Worm (Caenorhabditis elegans) whole organism, L1 larva: ENCODE data around the gene glb-11.

Source experiments
- aha-1 ChIP-seq: fragments of 150-350 bp; optimal IDR thresholded peaks from 2 replicates; lab custom pipeline; 2014; ENCODE audit warnings: missing biosample characterization, missing genetic modification characterization
- ama-1 ChIP-seq: fragments of 150-350 bp; optimal IDR thresholded peaks from 2 replicates; lab custom pipeline; 2014
- dsc-1 ChIP-seq: sonication (generic microtip); optimal IDR thresholded peaks from 2 replicates; lab custom pipeline; 2016; ENCODE audit warnings: mild to moderate bottlenecking, missing genetic modification characterization, missing compliant biosample characterization
- efl-1 ChIP-seq, 4 experiments: fragments of 150-350 bp; optimal IDR thresholded peaks in 3 of 4; peaks in 1 of 4; 1 replicate in 1 of 4; 2 replicates in 3 of 4; lab custom pipeline; 2014; ENCODE audit warnings: missing biosample characterization in 2 of 4, missing genetic modification characterization in 2 of 4, missing genetic modification reagents in 2 of 4
- egl-27 ChIP-seq, 2 experiments: fragments of 150-350 bp in 1 of 2; sonication (generic microtip); optimal IDR thresholded peaks; 3 replicates each; lab custom pipeline; 2017 to 2018; ENCODE audit warnings: missing biosample characterization in 2 of 2, missing genetic modification characterization in 2 of 2, missing genetic modification reagents in 2 of 2
- elt-2 ChIP-seq: sonication (generic microtip); optimal IDR thresholded peaks from 2 replicates; lab custom pipeline; 2016; ENCODE audit warnings: missing genetic modification characterization, mild to moderate bottlenecking, inconsistent platforms, missing compliant biosample characterization, missing genetic modification reagents
- elt-3 ChIP-seq, 6 experiments: fragments of 150-350 bp in 1 of 6; sonication (generic microtip); optimal IDR thresholded peaks; 2 replicates each; lab custom pipeline; 2017 to 2018; ENCODE audit warnings: missing biosample characterization in 6 of 6, missing genetic modification characterization in 6 of 6, inconsistent platforms in 1 of 6
- ets-5 ChIP-seq: fragments of 200-800 bp; sonication (Bioruptor generic); IDR thresholded peaks from 2 replicates; pipeline ENCODE4 v1.3.6; 2022; ENCODE audit warnings: missing genetic modification characterization, missing compliant biosample characterization
- fkh-10 ChIP-seq: sonication (generic microtip); optimal IDR thresholded peaks from 2 replicates; lab custom pipeline; 2017; ENCODE audit warnings: missing biosample characterization, missing genetic modification reagents, missing genetic modification characterization
- fos-1 ChIP-seq: fragments of 150-350 bp; optimal IDR thresholded peaks from 2 replicates; lab custom pipeline; 2014; ENCODE audit warnings: missing biosample characterization, missing genetic modification characterization
- irx-1 ChIP-seq: sonication (generic microtip); optimal IDR thresholded peaks from 2 replicates; lab custom pipeline; 2016; ENCODE audit warnings: missing genetic modification characterization, missing compliant biosample characterization
- isw-1 ChIP-seq: fragments of 200-800 bp; sonication (Bioruptor generic); IDR thresholded peaks from 2 replicates; pipeline ENCODE4 v1.3.6; 2022; ENCODE audit warnings: missing genetic modification characterization, missing compliant biosample characterization
- lin-13 ChIP-seq: fragments of 150-350 bp; optimal IDR thresholded peaks from 2 replicates; lab custom pipeline; 2014; ENCODE audit warnings: missing biosample characterization, missing genetic modification reagents, missing genetic modification characterization
- lin-14 ChIP-seq: fragments of 200-800 bp; sonication (Bioruptor generic); optimal IDR thresholded peaks from 2 replicates; lab custom pipeline; 2018; ENCODE audit warnings: mild to moderate bottlenecking, missing genetic modification characterization, moderate library complexity, missing compliant biosample characterization
- lin-35 ChIP-seq, 2 experiments: fragments of 150-350 bp; optimal IDR thresholded peaks; 2 replicates each; lab custom pipeline; 2014; ENCODE audit warnings: missing biosample characterization in 2 of 2, missing genetic modification characterization in 2 of 2, missing genetic modification reagents in 2 of 2
- lin-39 ChIP-seq: fragments of 150-350 bp; optimal IDR thresholded peaks from 2 replicates; lab custom pipeline; 2014; ENCODE audit warnings: missing biosample characterization, missing genetic modification reagents, missing genetic modification characterization
- lsy-2 ChIP-seq, 2 experiments: fragments of 150-350 bp; optimal IDR thresholded peaks; 2 replicates each; lab custom pipeline; 2014; ENCODE audit warnings: missing biosample characterization in 2 of 2, missing genetic modification characterization in 2 of 2
- mab-9 ChIP-seq: fragments of 200-800 bp; sonication (Bioruptor generic); IDR thresholded peaks from 2 replicates; pipeline ENCODE4 v1.3.6; 2022; ENCODE audit warnings: missing genetic modification reagents, missing genetic modification characterization, missing compliant biosample characterization
- mdl-1 ChIP-seq, 2 experiments: fragments of 150-350 bp; optimal IDR thresholded peaks; 2 replicates each; lab custom pipeline; 2014 to 2017; ENCODE audit warnings: missing biosample characterization in 2 of 2, missing genetic modification characterization in 2 of 2, inconsistent platforms in 1 of 2
- mef-2 ChIP-seq: fragments of 150-350 bp; optimal IDR thresholded peaks from 2 replicates; lab custom pipeline; 2014; ENCODE audit warnings: missing biosample characterization, missing genetic modification characterization
- mep-1 ChIP-seq: fragments of 150-350 bp; optimal IDR thresholded peaks from 2 replicates; lab custom pipeline; 2014; ENCODE audit warnings: missing biosample characterization, missing genetic modification characterization
- nhr-19 ChIP-seq: fragments of 200-800 bp; sonication (Bioruptor generic); conservative IDR thresholded peaks from 2 replicates; pipeline ENCODE4 v1.3.6; 2022; ENCODE audit warnings: missing genetic modification characterization, missing compliant biosample characterization
- nhr-20 ChIP-seq: sonication (generic microtip); optimal IDR thresholded peaks from 2 replicates; lab custom pipeline; 2016; ENCODE audit warnings: mild to moderate bottlenecking, missing genetic modification characterization, missing compliant biosample characterization
- nhr-237 ChIP-seq: fragments of 150-350 bp; optimal IDR thresholded peaks from 2 replicates; lab custom pipeline; 2014; ENCODE audit warnings: missing biosample characterization, missing genetic modification characterization
- nhr-28 ChIP-seq: fragments of 150-350 bp; optimal IDR thresholded peaks from 2 replicates; lab custom pipeline; 2014; ENCODE audit warnings: missing biosample characterization, missing genetic modification characterization
- nhr-71 ChIP-seq: sonication (generic microtip); optimal IDR thresholded peaks from 2 replicates; lab custom pipeline; 2016; ENCODE audit warnings: mild to moderate bottlenecking, missing genetic modification characterization, moderate library complexity, missing compliant biosample characterization
- nhr-76 ChIP-seq: sonication (generic microtip); optimal IDR thresholded peaks from 2 replicates; lab custom pipeline; 2017; ENCODE audit warnings: missing biosample characterization, missing genetic modification characterization
- nhr-85 ChIP-seq: sonication (generic microtip); peaks from one replicate; lab custom pipeline; 2016; ENCODE audit warnings: missing genetic modification characterization, inconsistent platforms, missing compliant biosample characterization
- rnt-1 ChIP-seq: sonication (generic microtip); optimal IDR thresholded peaks from 2 replicates; lab custom pipeline; 2016; ENCODE audit warnings: mild to moderate bottlenecking, missing genetic modification characterization, moderate library complexity, missing compliant biosample characterization
- skn-1 ChIP-seq: fragments of 150-350 bp; optimal IDR thresholded peaks from 2 replicates; lab custom pipeline; 2014; ENCODE audit warnings: missing biosample characterization, missing genetic modification characterization
- snpc-4 ChIP-seq: fragments of 150-350 bp; optimal IDR thresholded peaks from 2 replicates; lab custom pipeline; 2014; ENCODE audit warnings: missing biosample characterization, missing genetic modification characterization
- snu-23 ChIP-seq: sonication (generic microtip); optimal IDR thresholded peaks from 2 replicates; lab custom pipeline; 2016; ENCODE audit warnings: missing genetic modification characterization, missing compliant biosample characterization
- sox-4 ChIP-seq: sonication (generic microtip); optimal IDR thresholded peaks from 2 replicates; lab custom pipeline; 2016; ENCODE audit warnings: missing genetic modification characterization, missing compliant biosample characterization
- swsn-7 ChIP-seq: sonication (generic microtip); optimal IDR thresholded peaks from 2 replicates; lab custom pipeline; 2016; ENCODE audit warnings: missing genetic modification characterization, missing compliant biosample characterization
- vab-15 ChIP-seq: sonication (generic microtip); optimal IDR thresholded peaks from 2 replicates; lab custom pipeline; 2017; ENCODE audit warnings: missing genotype, mild to moderate bottlenecking, missing genetic modification characterization, missing compliant biosample characterization
- xbp-1 ChIP-seq: sonication (generic microtip); optimal IDR thresholded peaks from 2 replicates; lab custom pipeline; 2016; ENCODE audit warnings: missing genetic modification characterization, missing compliant biosample characterization
- zip-4 ChIP-seq: fragments of 200-800 bp; sonication (Bioruptor generic); optimal IDR thresholded peaks from 2 replicates; lab custom pipeline; 2018; ENCODE audit warnings: mild to moderate bottlenecking, missing genetic modification characterization, moderate library complexity, missing compliant biosample characterization

Gene glb-11

DNA sequence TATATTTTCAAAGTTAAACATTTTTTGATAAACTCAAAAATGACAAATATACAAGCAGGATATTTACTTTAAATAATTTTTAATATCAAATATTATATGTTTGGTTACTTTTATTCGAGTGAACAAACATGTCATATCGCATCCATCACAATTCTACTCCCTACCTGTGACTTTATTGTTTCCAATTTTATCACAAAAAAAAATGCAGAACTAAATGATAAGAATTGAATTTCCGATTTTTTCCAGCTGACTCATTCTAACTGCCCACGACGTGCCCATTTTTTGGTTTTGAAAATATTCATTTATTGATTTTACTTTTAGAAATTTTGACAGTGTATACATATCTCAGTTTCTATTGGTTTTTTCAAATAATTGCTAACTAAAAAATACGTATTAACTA lies 19.0 kb upstream of the glb-11 start:
- TF ChIP-seq nhr-76 (tag; lab: Kevin White, UChicago): no peak
- no peak for TF ChIP-seq ama-1
- no peak for TF ChIP-seq skn-1
- no peak for TF ChIP-seq lin-13 (GFP tag; lab: Kevin White, UChicago)
- TF ChIP-seq mdl-1 (tag; optimal IDR thresholded peaks at IDR 0.05; lab: Kevin White, UChicago): no peak
- no peak for TF ChIP-seq efl-1 (optimal IDR thresholded peaks at IDR 0.05; lab: Kevin White, UChicago)
- TF ChIP-seq efl-1 (GFP tag; optimal IDR thresholded peaks at IDR 0.05 in 1 of 2; lab: Kevin White, UChicago): peak in 1 of 2 experiments; percentile 28

ce11 chrIII:4010168-4010567 lies 18.2 kb upstream of the glb-11 start:
- TF ChIP-seq xbp-1 (tag; lab: Kevin White, UChicago): peak; percentile 6
- TF ChIP-seq efl-1 (optimal IDR thresholded peaks at IDR 0.05; lab: Kevin White, UChicago): no peak
- TF ChIP-seq efl-1 (GFP tag; optimal IDR thresholded peaks at IDR 0.05 in 1 of 2; lab: Kevin White, UChicago): peak in 1 of 2 experiments; percentile 41
- TF ChIP-seq lin-35 (GFP tag; optimal IDR thresholded peaks at IDR 0.05; lab: Kevin White, UChicago): peak in 1 of 2 experiments; percentile 5
- no peak for TF ChIP-seq nhr-237
- no peak for TF ChIP-seq aha-1 (tag; lab: Kevin White, UChicago)
- TF ChIP-seq nhr-28: no peak
- peak; percentile 3 for TF ChIP-seq swsn-7 (tag; lab: Kevin White, UChicago)
- peak in 1 of 2 experiments; percentile 12 for TF ChIP-seq mdl-1 (tag; optimal IDR thresholded peaks at IDR 0.05; lab: Kevin White, UChicago)
- no peak for TF ChIP-seq elt-2 (tag; lab: Kevin White, UChicago)
- peak; percentile 24 for TF ChIP-seq rnt-1 (tag; lab: Kevin White, UChicago)
- peak; percentile 35 for TF ChIP-seq nhr-71 (tag; lab: Kevin White, UChicago)
- no peak for TF ChIP-seq zip-4
- TF ChIP-seq nhr-20 (tag; lab: Kevin White, UChicago): peak; percentile 36
- no peak for TF ChIP-seq ama-1
- TF ChIP-seq elt-3 (tag; optimal IDR thresholded peaks at IDR 0.05; lab: Kevin White, UChicago): peak in 1 of 6 experiments; percentile 34
- peak in 1 of 2 experiments; percentile 6 for TF ChIP-seq lsy-2 (tag; optimal IDR thresholded peaks at IDR 0.05; lab: Kevin White, UChicago)
- no peak for TF ChIP-seq egl-27 (tag; optimal IDR thresholded peaks at IDR 0.05; lab: Kevin White, UChicago)
- TF ChIP-seq snu-23 (GFP tag; lab: Kevin White, UChicago): peak; percentile 38
- no peak for TF ChIP-seq ets-5 (GFP tag; lab: Robert Waterston, UW)
- TF ChIP-seq mep-1 (tag; lab: Kevin White, UChicago): no peak
- no peak for TF ChIP-seq mef-2 (tag; lab: Kevin White, UChicago)
- TF ChIP-seq isw-1 (GFP tag; lab: Robert Waterston, UW): no peak
- TF ChIP-seq snpc-4 (tag; lab: Kevin White, UChicago): no peak
- TF ChIP-seq nhr-85: peak; percentile 65
- TF ChIP-seq nhr-76 (tag; lab: Kevin White, UChicago): no peak
- peak; percentile 73 for TF ChIP-seq lin-14 (GFP tag; lab: Kevin White, UChicago)

ce11 chrIII:4009181-4009580 lies 17.2 kb upstream of the glb-11 start:
- TF ChIP-seq mep-1 (tag; lab: Kevin White, UChicago) (no peak), sox-4 (no peak)
- TF ChIP-seq, all 84 proteins: peak for 0

ce11 chrIII:4007017-4007416 lies 15.0 kb upstream of the glb-11 start:
- TF ChIP-seq efl-1 (optimal IDR thresholded peaks at IDR 0.05; lab: Kevin White, UChicago): no peak
- TF ChIP-seq efl-1 (GFP tag; optimal IDR thresholded peaks at IDR 0.05 in 1 of 2; lab: Kevin White, UChicago): peak in 1 of 2 experiments; percentile 64
- TF ChIP-seq mdl-1 (tag; optimal IDR thresholded peaks at IDR 0.05; lab: Kevin White, UChicago): no peak
- TF ChIP-seq, all 84 proteins: peak for 1

DNA sequence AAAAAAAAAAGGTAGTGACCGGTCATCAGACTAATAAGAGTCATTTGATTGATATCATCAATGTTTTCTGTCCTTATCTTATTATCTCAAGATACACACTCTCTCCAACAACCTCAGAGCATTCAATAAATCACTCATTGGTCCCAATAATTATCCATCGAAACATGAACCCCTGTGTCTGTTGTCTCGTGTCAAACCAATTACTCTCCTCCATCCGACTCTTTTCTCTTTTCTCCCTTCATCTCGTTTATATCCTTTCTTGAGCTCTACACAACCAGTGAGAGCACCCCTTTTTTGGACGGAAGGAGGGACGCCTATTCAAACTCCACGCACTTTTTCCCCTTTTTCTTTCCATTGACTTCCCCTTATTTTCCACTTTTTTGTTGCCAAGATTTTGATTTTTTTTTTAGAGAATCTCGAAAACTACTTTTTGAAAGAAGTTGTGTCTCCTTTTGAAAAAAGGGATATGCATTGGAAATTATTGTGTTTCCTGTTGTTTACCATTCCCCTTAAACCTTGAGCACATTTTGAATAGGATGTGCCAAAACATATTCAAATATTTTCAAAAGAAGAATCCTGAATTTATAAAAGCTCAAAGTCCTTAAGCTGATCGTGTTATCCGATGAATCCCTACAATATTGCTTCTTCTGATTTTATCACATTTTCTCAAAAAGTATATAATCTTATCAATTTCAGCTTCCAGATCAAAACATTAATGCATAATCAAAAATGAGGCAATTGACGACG lies 13.6 kb upstream of the glb-11 start, which contains the start of gene pxd-1:
Gene pxd-1, plus strand, starts transcription at position 697 of the 747 bp plus-strand sequence.
- TF ChIP-seq vab-15 (peak; percentile 37), nhr-71 (tag; lab: Kevin White, UChicago) (peak; percentile 55), irx-1 (tag; lab: Kevin White, UChicago) (peak; percentile 12), skn-1 (peak; percentile 4), lin-14 (GFP tag; lab: Kevin White, UChicago) (peak; percentile 78), lsy-2 (tag; optimal IDR thresholded peaks at IDR 0.05; lab: Kevin White, UChicago) (peak; percentile 4 to 37), nhr-28 (no peak), lin-39 (tag; lab: Kevin White, UChicago) (no peak), mab-9 (GFP tag; lab: Robert Waterston, UW) (no peak), nhr-19 (GFP tag; lab: Robert Waterston, UW) (0 out of 2 replicates have a peak, but pooled peaks have one; percentile 3), fkh-10 (GFP tag; lab: Kevin White, UChicago) (peak; percentile 56), nhr-85 (peak; percentile 13), lin-35 (GFP tag; optimal IDR thresholded peaks at IDR 0.05; lab: Kevin White, UChicago) (peak; percentile 5 to 8), snu-23 (GFP tag; lab: Kevin White, UChicago) (peak; percentile 18), rnt-1 (tag; lab: Kevin White, UChicago) (peak; percentile 58), dsc-1 (peak; percentile 31), fos-1 (tag; lab: Kevin White, UChicago) (no peak)
